Fruit fly (Drosophila melanogaster) Kc167 (cell line): Measurements from ENCODE around the gene Pdp.

ENCODE experiments used
- Myc ChIP-seq: fragments of >200 bp; optimal IDR thresholded peaks from 2 replicates; lab custom pipeline; 2017; ENCODE audit warnings: missing external identifiers
- Sin3A ChIP-seq: fragments of >200 bp; optimal IDR thresholded peaks from 2 replicates; lab custom pipeline; 2018; ENCODE audit warnings: missing external identifiers
- h ChIP-seq: fragments of >200 bp; optimal IDR thresholded peaks from 3 replicates; lab custom pipeline; 2018; ENCODE audit warnings: missing external identifiers

dm6 chrX:7734131-7734930, at the start of gene Pdp, which contains the start of gene Rab39:
- no peak for TF ChIP-seq Myc (lab: Kevin White, UChicago)
- TF ChIP-seq Sin3A (lab: Kevin White, UChicago) = no peak
- no peak for TF ChIP-seq h (lab: Kevin White, UChicago)
